Worm (Caenorhabditis elegans) whole organism, L4 larva: ENCODE data around the gene nol-9.

ENCODE experiments used
- F37D6.2 ChIP-seq: sonication (generic microtip); optimal IDR thresholded peaks from 2 replicates; lab custom pipeline; 2016; ENCODE audit warnings: mild to moderate bottlenecking, missing genetic modification characterization, missing compliant biosample characterization
- F49E8.2 ChIP-seq: sonication (generic microtip); optimal IDR thresholded peaks from 2 replicates; lab custom pipeline; 2016; ENCODE audit warnings: missing compliant biosample characterization, mild to moderate bottlenecking, missing genetic modification characterization, borderline replicate concordance
- ZK337.2 ChIP-seq: fragments of 200-800 bp; sonication (Bioruptor generic); IDR thresholded peaks from 2 replicates; pipeline ENCODE4 v1.3.6; 2022; ENCODE audit warnings: missing genetic modification reagents, missing genetic modification characterization, missing compliant biosample characterization
- ZK546.5 ChIP-seq, 2 experiments: sonication (generic microtip); optimal IDR thresholded peaks; 2 replicates each; lab custom pipeline; 2017; ENCODE audit warnings: missing biosample characterization in 2 of 2, missing genetic modification characterization in 2 of 2
- ama-1 ChIP-seq: fragments of 150-350 bp; optimal IDR thresholded peaks from 2 replicates; lab custom pipeline; 2014; ENCODE audit warnings: inconsistent platforms, mixed read lengths
- attf-4 ChIP-seq: sonication (generic microtip); optimal IDR thresholded peaks from 3 replicates; lab custom pipeline; 2017; ENCODE audit warnings: missing biosample characterization, missing genetic modification characterization
- ceh-28 ChIP-seq: fragments of 150-350 bp; optimal IDR thresholded peaks from 2 replicates; lab custom pipeline; 2014; ENCODE audit warnings: missing biosample characterization, missing genetic modification reagents, missing genetic modification characterization
- duxl-1 ChIP-seq: sonication (generic microtip); optimal IDR thresholded peaks from 2 replicates; lab custom pipeline; 2016; ENCODE audit warnings: mild to moderate bottlenecking, missing genetic modification characterization, moderate library complexity, missing compliant biosample characterization; ENCODE audit not compliant: poor library complexity
- egl-27 ChIP-seq: sonication (generic microtip); optimal IDR thresholded peaks from 3 replicates; lab custom pipeline; 2017; ENCODE audit warnings: missing biosample characterization, missing genetic modification reagents, missing genetic modification characterization
- hlh-30 ChIP-seq: sonication (generic microtip); optimal IDR thresholded peaks from 2 replicates; lab custom pipeline; 2017; ENCODE audit warnings: antibody characterized with exemption, mild to moderate bottlenecking, missing genetic modification characterization, missing compliant biosample characterization; ENCODE audit not compliant: insufficient read depth
- lsy-2 ChIP-seq, 2 experiments: fragments of 150-350 bp in 1 of 2; sonication (generic microtip) in 1 of 2; optimal IDR thresholded peaks; 2 replicates each; lab custom pipeline; 2014 to 2017; ENCODE audit warnings: missing biosample characterization in 2 of 2, missing genetic modification characterization in 2 of 2
- nhr-77 ChIP-seq: fragments of 150-350 bp; optimal IDR thresholded peaks from 2 replicates; lab custom pipeline; 2014; ENCODE audit warnings: missing biosample characterization, missing genetic modification characterization
- sdz-12 ChIP-seq: fragments of 200-800 bp; sonication (Bioruptor generic); optimal IDR thresholded peaks from 2 replicates; lab custom pipeline; 2018; ENCODE audit warnings: mild to moderate bottlenecking, missing genetic modification characterization, missing compliant biosample characterization
- snpc-4 ChIP-seq: fragments of 150-350 bp; optimal IDR thresholded peaks from 2 replicates; lab custom pipeline; 2014; ENCODE audit warnings: missing biosample characterization, missing genetic modification characterization

ce11 chrIV:13386903-13387302, 35.4 kb upstream of the nol-9 start, which contains the start of gene lsm-3:
- no peak for TF ChIP-seq ZK546.5 (tag; optimal IDR thresholded peaks at IDR 0.05; lab: Kevin White, UChicago)
- TF ChIP-seq F37D6.2 (tag; lab: Kevin White, UChicago), result no peak
- TF ChIP-seq F49E8.2, result no peak
- TF ChIP-seq ZK337.2, result no peak
- no peak for TF ChIP-seq sdz-12 (GFP tag; lab: Kevin White, UChicago)
- no peak for TF ChIP-seq ceh-28 (tag; lab: Kevin White, UChicago)
- TF ChIP-seq hlh-30 (tag; lab: Kevin White, UChicago), result no peak
- no peak for TF ChIP-seq attf-4
- TF ChIP-seq ama-1 (lab: Kevin White, UChicago), result no peak
- no peak for TF ChIP-seq snpc-4 (tag; lab: Kevin White, UChicago)
- TF ChIP-seq lsy-2 (tag; optimal IDR thresholded peaks at IDR 0.05; lab: Kevin White, UChicago), result no peak
- no peak for TF ChIP-seq egl-27 (tag; lab: Kevin White, UChicago)
- TF ChIP-seq duxl-1 (tag; lab: Kevin White, UChicago), result no peak
- TF ChIP-seq nhr-77 (tag; lab: Kevin White, UChicago), result no peak
